Fruit fly (Drosophila melanogaster) whole organism, pupa: Measurements from ENCODE around the gene CG12024.

Experiments used
- CG12605 ChIP-seq: fragments of 200-800 bp; sonication (Bioruptor generic); IDR thresholded peaks from 2 replicates; pipeline ENCODE4 v1.3.6; 2022; ENCODE audit warnings: missing biosample characterization, missing genetic modification characterization
- CG17806 ChIP-seq: fragments of 200-800 bp; sonication (Bioruptor generic); optimal IDR thresholded peaks from 2 replicates; lab custom pipeline; 2018; ENCODE audit warnings: missing biosample characterization, mild to moderate bottlenecking, missing genetic modification characterization, moderate library complexity
- CG34367 ChIP-seq: fragments of 200-800 bp; sonication (Bioruptor generic); optimal IDR thresholded peaks from 2 replicates; lab custom pipeline; 2018; ENCODE audit warnings: missing biosample characterization, mild to moderate bottlenecking, missing genetic modification characterization
- CG8159 ChIP-seq: fragments of 200-800 bp; sonication (Bioruptor generic); optimal IDR thresholded peaks from 3 replicates; lab custom pipeline; 2018; ENCODE audit warnings: missing biosample characterization, mild to moderate bottlenecking, missing genetic modification characterization, moderate library complexity
- CG9948 ChIP-seq: fragments of 200-800 bp; sonication (Bioruptor generic); optimal IDR thresholded peaks from 2 replicates; lab custom pipeline; 2018; ENCODE audit warnings: missing biosample characterization, mild to moderate bottlenecking, missing genetic modification characterization, moderate library complexity
- D1 ChIP-seq: fragments of 200-800 bp; sonication (Bioruptor generic); optimal IDR thresholded peaks from 2 replicates; lab custom pipeline; 2018; ENCODE audit warnings: missing biosample characterization, mild to moderate bottlenecking, missing genetic modification characterization, moderate library complexity
- EcR ChIP-seq: fragments of 200-800 bp; sonication (Bioruptor generic); optimal IDR thresholded peaks from 3 replicates; lab custom pipeline; 2019; ENCODE audit warnings: missing biosample characterization, missing genetic modification characterization, mild to moderate bottlenecking, moderate library complexity, missing genetic modification reagents
- Ets98B ChIP-seq: fragments of 200-800 bp; sonication (Bioruptor generic); IDR thresholded peaks from 2 replicates; pipeline ENCODE4 v1.3.6; 2022; ENCODE audit warnings: missing biosample characterization, missing genetic modification characterization
- Pif1B ChIP-seq: fragments of 200-800 bp; sonication (Bioruptor generic); optimal IDR thresholded peaks from 3 replicates; lab custom pipeline; 2016; ENCODE audit warnings: missing biosample characterization, missing genetic modification characterization
- Snoo ChIP-seq: fragments of 200-800 bp; sonication (Bioruptor generic); optimal IDR thresholded peaks from 3 replicates; lab custom pipeline; 2017; ENCODE audit warnings: missing biosample characterization, mild to moderate bottlenecking, missing genetic modification characterization, inconsistent platforms
- gl ChIP-seq: fragments of 200-800 bp; sonication (Bioruptor generic); optimal IDR thresholded peaks from 2 replicates; lab custom pipeline; 2018; ENCODE audit warnings: missing biosample characterization, mild to moderate bottlenecking, missing genetic modification characterization
- rn ChIP-seq: fragments of 200-800 bp; sonication (Bioruptor generic); IDR thresholded peaks from 2 replicates; pipeline ENCODE4 v1.3.6; 2022; ENCODE audit warnings: missing biosample characterization, missing genetic modification characterization

- TF ChIP-seq Snoo = peak; percentile 92
- TF ChIP-seq CG8159 = peak; percentile 98
- peak; percentile 97 for TF ChIP-seq CG12605
- peak; percentile 97 for TF ChIP-seq rn (GFP tag; lab: Robert Waterston, UW)
- peak; percentile 98 for TF ChIP-seq CG17806 (tag; lab: Kevin White, UChicago)
- TF ChIP-seq CG34367 (tag; lab: Kevin White, UChicago) = peak; percentile 98
- peak; percentile 97 for TF ChIP-seq Pif1B
- peak; percentile 96 for TF ChIP-seq CG9948 (tag; lab: Kevin White, UChicago)
- TF ChIP-seq EcR (GFP tag; lab: Kevin White, UChicago) = no peak
- peak; percentile 90 for TF ChIP-seq D1 (tag; lab: Kevin White, UChicago)
- peak; percentile 95 for TF ChIP-seq gl
- TF ChIP-seq Ets98B (GFP tag; lab: Robert Waterston, UW) = peak; percentile 99
Observed at dm6 chr3L:1886125-1886544, 29.2 kb downstream of the CG12024 start.
